Fruit fly (Drosophila melanogaster) whole organism, embryonic: Measurements from ENCODE around the gene IFT54.

Source experiments
- ATbp ChIP-seq: fragments of 200-800 bp; sonication (Bioruptor generic); optimal IDR thresholded peaks from 2 replicates; lab custom pipeline; 2017; ENCODE audit warnings: missing biosample characterization, mild to moderate bottlenecking, missing genetic modification characterization, missing genetic modification reagents
- Atf-2 ChIP-seq: fragments of 200-800 bp; sonication (Bioruptor generic); optimal IDR thresholded peaks from 2 replicates; lab custom pipeline; 2016; ENCODE audit warnings: missing biosample characterization, missing genetic modification characterization
- CG11696 ChIP-seq: fragments of 200-800 bp; sonication (Bioruptor generic); IDR thresholded peaks from 2 replicates; pipeline ENCODE4 v1.3.6; 2022; ENCODE audit warnings: missing biosample characterization, missing genetic modification characterization
- CG12104 ChIP-seq: fragments of 200-800 bp; sonication (Bioruptor generic); optimal IDR thresholded peaks from 3 replicates; lab custom pipeline; 2016; ENCODE audit warnings: missing biosample characterization, missing genetic modification characterization
- CG12236 ChIP-seq: fragments of 200-800 bp; sonication (Bioruptor generic); optimal IDR thresholded peaks from 2 replicates; lab custom pipeline; 2016; ENCODE audit warnings: missing biosample characterization, missing genetic modification characterization
- CG14441 ChIP-seq: fragments of 200-800 bp; sonication (Bioruptor generic); IDR thresholded peaks from 2 replicates; pipeline ENCODE4 v1.3.6; 2022; ENCODE audit warnings: missing biosample characterization, missing genetic modification characterization
- CG34422 ChIP-seq: fragments of 200-800 bp; sonication (Bioruptor generic); IDR thresholded peaks from 3 replicates; pipeline ENCODE4 v1.3.6; 2022; ENCODE audit warnings: missing biosample characterization, missing genetic modification characterization
- CG4282 ChIP-seq: fragments of 200-800 bp; sonication (Bioruptor generic); optimal IDR thresholded peaks from 2 replicates; lab custom pipeline; 2016; ENCODE audit warnings: missing biosample characterization, missing genetic modification characterization
- CG4424 ChIP-seq: fragments of 200-800 bp; sonication (Bioruptor generic); optimal IDR thresholded peaks from 3 replicates; lab custom pipeline; 2016; ENCODE audit warnings: missing biosample characterization, missing genetic modification characterization
- CG6175 ChIP-seq: fragments of 200-800 bp; sonication (Bioruptor generic); IDR thresholded peaks from 3 replicates; pipeline ENCODE4 v1.3.6; 2022; ENCODE audit warnings: missing biosample characterization, missing genetic modification characterization
- CG6854 ChIP-seq: fragments of 200-800 bp; sonication (Bioruptor generic); optimal IDR thresholded peaks from 3 replicates; lab custom pipeline; 2017; ENCODE audit warnings: missing biosample characterization, mild to moderate bottlenecking, missing genetic modification characterization
- CG7357 ChIP-seq: fragments of 200-800 bp; sonication (Bioruptor generic); IDR thresholded peaks from 3 replicates; pipeline ENCODE4 v1.3.6; 2022; ENCODE audit warnings: missing biosample characterization, missing genetic modification characterization
- Chrac-16 ChIP-seq: fragments of 200-800 bp; sonication (Bioruptor generic); optimal IDR thresholded peaks from 3 replicates; lab custom pipeline; 2016; ENCODE audit warnings: missing biosample characterization, missing genetic modification characterization
- Doc3 ChIP-seq: fragments of 200-800 bp; sonication (Bioruptor generic); IDR thresholded peaks from 3 replicates; pipeline ENCODE4 v1.3.6; 2022; ENCODE audit warnings: missing biosample characterization, missing genetic modification characterization; ENCODE audit not compliant: partially characterized antibody
- Dref ChIP-seq: fragments of 200-800 bp; sonication (Bioruptor generic); IDR thresholded peaks from 2 replicates; pipeline ENCODE4 v1.3.6; 2022; ENCODE audit warnings: missing biosample characterization, missing genetic modification characterization
- Hmx ChIP-seq: fragments of 200-800 bp; sonication (Bioruptor generic); optimal IDR thresholded peaks from 2 replicates; lab custom pipeline; 2016; ENCODE audit warnings: missing biosample characterization, missing genetic modification characterization
- Mad ChIP-seq: fragments of 200-800 bp; sonication (Bioruptor generic); optimal IDR thresholded peaks from 2 replicates; lab custom pipeline; 2016; ENCODE audit warnings: missing biosample characterization, missing genetic modification characterization
- Max ChIP-seq: fragments of 200-800 bp; sonication (Bioruptor generic); optimal IDR thresholded peaks from 2 replicates; lab custom pipeline; 2016; ENCODE audit warnings: missing biosample characterization, mild to moderate bottlenecking, missing genetic modification characterization
- NK7.1 ChIP-seq: fragments of 200-800 bp; sonication (Bioruptor generic); optimal IDR thresholded peaks from 3 replicates; lab custom pipeline; 2016; ENCODE audit warnings: missing biosample characterization, missing genetic modification characterization
- Ravus ChIP-seq: fragments of 200-800 bp; sonication (Bioruptor generic); IDR thresholded peaks from 2 replicates; pipeline ENCODE4 v1.3.6; 2022; ENCODE audit warnings: missing biosample characterization, missing genetic modification characterization
- Scr ChIP-seq: fragments of 200-800 bp; sonication (Bioruptor generic); IDR thresholded peaks from 2 replicates; pipeline ENCODE4 v1.3.6; 2022; ENCODE audit warnings: missing biosample characterization, missing genetic modification characterization; ENCODE audit not compliant: partially characterized antibody
- Sox102F ChIP-seq: fragments of 200-800 bp; sonication (Bioruptor generic); optimal IDR thresholded peaks from 2 replicates; lab custom pipeline; 2018; ENCODE audit warnings: missing biosample characterization, mild to moderate bottlenecking, missing genetic modification characterization, moderate library complexity
- Xbp1 ChIP-seq: fragments of 200-800 bp; sonication (Bioruptor generic); optimal IDR thresholded peaks from 3 replicates; lab custom pipeline; 2016; ENCODE audit warnings: missing biosample characterization, mild to moderate bottlenecking, missing genetic modification characterization
- amos ChIP-seq: fragments of 200-800 bp; sonication (Bioruptor generic); IDR thresholded peaks from 2 replicates; pipeline ENCODE4 v1.3.6; 2022; ENCODE audit warnings: missing biosample characterization, missing genetic modification characterization; ENCODE audit not compliant: partially characterized antibody
- bbx ChIP-seq: fragments of 200-800 bp; sonication (Bioruptor generic); IDR thresholded peaks from 2 replicates; pipeline ENCODE4 v1.3.6; 2022; ENCODE audit warnings: missing biosample characterization, missing genetic modification characterization; ENCODE audit not compliant: partially characterized antibody
- bowl ChIP-seq: fragments of 200-800 bp; sonication (Bioruptor generic); IDR thresholded peaks from 2 replicates; pipeline ENCODE4 v1.3.6; 2022; ENCODE audit warnings: missing biosample characterization, missing genetic modification characterization
- caup ChIP-seq: fragments of 200-800 bp; sonication (Bioruptor generic); optimal IDR thresholded peaks from 3 replicates; lab custom pipeline; 2017; ENCODE audit warnings: missing biosample characterization, mild to moderate bottlenecking, missing genetic modification characterization, moderate library complexity; ENCODE audit not compliant: severe bottlenecking
- cg ChIP-seq: fragments of 200-800 bp; sonication (Bioruptor generic); optimal IDR thresholded peaks from 3 replicates; lab custom pipeline; 2019; ENCODE audit warnings: missing biosample characterization, mild to moderate bottlenecking, missing genetic modification characterization, moderate library complexity
- ci ChIP-seq: fragments of 200-800 bp; sonication (Bioruptor generic); IDR thresholded peaks from 3 replicates; pipeline ENCODE4 v1.3.6; 2022; ENCODE audit warnings: missing biosample characterization, missing genetic modification characterization
- croc ChIP-seq: fragments of 200-800 bp; sonication (Bioruptor generic); conservative IDR thresholded peaks from 3 replicates; pipeline ENCODE4 v1.3.6; 2022; ENCODE audit warnings: missing biosample characterization, missing genetic modification characterization
- crol ChIP-seq: fragments of 200-800 bp; sonication (Bioruptor generic); IDR thresholded peaks from 2 replicates; pipeline ENCODE4 v1.3.6; 2022; ENCODE audit warnings: missing biosample characterization, missing genetic modification characterization
- dan ChIP-seq: fragments of 200-800 bp; sonication (Bioruptor generic); IDR thresholded peaks from 2 replicates; pipeline ENCODE4 v1.3.6; 2022; ENCODE audit warnings: missing biosample characterization, missing genetic modification characterization
- gce ChIP-seq: fragments of 200-800 bp; sonication (Bioruptor generic); IDR thresholded peaks from 3 replicates; pipeline ENCODE4 v1.3.6; 2022; ENCODE audit warnings: missing biosample characterization, missing genetic modification characterization
- gro ChIP-seq: fragments of 200-800 bp; sonication (Bioruptor generic); optimal IDR thresholded peaks from 2 replicates; lab custom pipeline; 2016; ENCODE audit warnings: missing biosample characterization, missing genetic modification characterization
- her ChIP-seq: fragments of 200-800 bp; sonication (Bioruptor generic); optimal IDR thresholded peaks from 2 replicates; lab custom pipeline; 2016; ENCODE audit warnings: missing biosample characterization, missing genetic modification characterization
- ind ChIP-seq: fragments of 200-800 bp; sonication (Bioruptor generic); optimal IDR thresholded peaks from 3 replicates; lab custom pipeline; 2016; ENCODE audit warnings: missing biosample characterization, missing genetic modification characterization
- kay ChIP-seq: fragments of 200-800 bp; sonication (Bioruptor generic); optimal IDR thresholded peaks from 2 replicates; lab custom pipeline; 2016; ENCODE audit warnings: missing biosample characterization, missing genetic modification characterization
- lmd ChIP-seq: fragments of 200-800 bp; sonication (Bioruptor generic); IDR thresholded peaks from 2 replicates; pipeline ENCODE4 v1.3.6; 2022; ENCODE audit warnings: missing biosample characterization, missing genetic modification characterization
- luna ChIP-seq: fragments of 200-800 bp; sonication (Bioruptor generic); optimal IDR thresholded peaks from 2 replicates; lab custom pipeline; 2016; ENCODE audit warnings: missing biosample characterization, missing genetic modification characterization
- oc ChIP-seq: fragments of 200-800 bp; sonication (Bioruptor generic); optimal IDR thresholded peaks from 2 replicates; lab custom pipeline; 2018; ENCODE audit warnings: missing biosample characterization, mild to moderate bottlenecking, missing genetic modification characterization, moderate library complexity
- pum ChIP-seq: fragments of 200-800 bp; sonication (Bioruptor generic); optimal IDR thresholded peaks from 2 replicates; lab custom pipeline; 2016; ENCODE audit warnings: missing biosample characterization, missing genetic modification characterization
- salm ChIP-seq: fragments of 200-800 bp; sonication (Bioruptor generic); optimal IDR thresholded peaks from 2 replicates; lab custom pipeline; 2018; ENCODE audit warnings: missing biosample characterization, mild to moderate bottlenecking, missing genetic modification characterization
- schlank ChIP-seq: fragments of 200-800 bp; sonication (Bioruptor generic); optimal IDR thresholded peaks from 2 replicates; lab custom pipeline; 2018; ENCODE audit warnings: missing biosample characterization, mild to moderate bottlenecking, missing genetic modification characterization
- sens-2 ChIP-seq: fragments of 200-800 bp; sonication (Bioruptor generic); IDR thresholded peaks from 2 replicates; pipeline ENCODE4 v1.3.6; 2022; ENCODE audit warnings: missing biosample characterization, missing genetic modification characterization
- seq ChIP-seq: fragments of 200-800 bp; sonication (Bioruptor generic); IDR thresholded peaks from 2 replicates; pipeline ENCODE4 v1.3.6; 2022; ENCODE audit warnings: missing biosample characterization, missing genetic modification characterization
- sna ChIP-seq: fragments of 200-800 bp; sonication (Bioruptor generic); IDR thresholded peaks from 2 replicates; pipeline ENCODE4 v1.3.6; 2022; ENCODE audit warnings: missing biosample characterization, missing genetic modification characterization; ENCODE audit not compliant: partially characterized antibody
- tup ChIP-seq: fragments of 200-800 bp; sonication (Bioruptor generic); optimal IDR thresholded peaks from 2 replicates; lab custom pipeline; 2016; ENCODE audit warnings: missing biosample characterization, mild to moderate bottlenecking, missing genetic modification characterization, moderate library complexity
- vvl ChIP-seq: fragments of 200-800 bp; sonication (Bioruptor generic); IDR thresholded peaks from 2 replicates; pipeline ENCODE4 v1.3.6; 2022; ENCODE audit warnings: missing biosample characterization, missing genetic modification characterization
- zen ChIP-seq: fragments of 200-800 bp; sonication (Bioruptor generic); optimal IDR thresholded peaks from 3 replicates; lab custom pipeline; 2018; ENCODE audit warnings: missing biosample characterization, mild to moderate bottlenecking, missing genetic modification characterization, moderate library complexity
- zfh2 ChIP-seq: fragments of 200-800 bp; sonication (Bioruptor generic); optimal IDR thresholded peaks from 2 replicates; lab custom pipeline; 2016; ENCODE audit warnings: missing biosample characterization, missing genetic modification characterization

The IFT54 gene

DNA sequence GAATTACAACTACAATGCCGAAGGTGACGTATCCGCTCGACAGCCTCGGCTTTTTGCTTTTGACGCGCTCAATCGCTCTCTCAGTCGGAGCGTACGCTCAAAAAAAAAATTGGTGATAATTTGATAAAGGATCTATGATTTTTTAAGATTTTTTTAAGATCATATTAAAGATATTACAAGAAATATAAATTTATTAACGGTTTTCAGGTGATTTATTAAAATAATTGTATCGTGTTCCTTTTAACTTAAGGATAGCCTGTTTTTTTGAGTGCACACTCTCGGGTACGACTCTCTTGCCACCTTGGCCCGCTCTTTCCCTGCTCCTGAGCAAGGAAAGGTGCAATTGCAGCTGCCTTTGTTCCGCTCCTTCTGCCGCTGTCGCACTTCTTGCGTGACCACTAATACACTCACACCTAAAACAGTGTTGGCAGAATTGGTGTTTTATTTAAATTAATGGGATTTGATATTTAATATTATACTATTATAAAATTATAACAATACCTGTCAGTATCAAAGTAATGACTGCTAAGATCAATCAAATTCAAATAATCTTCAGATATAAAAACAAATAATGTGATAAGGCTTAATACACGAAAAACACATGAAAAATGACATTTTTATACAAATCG is 24.2 kb upstream of the IFT54 start (continued):
- TF ChIP-seq CG7357 (GFP tag; lab: Robert Waterston, UW) (peak; percentile 66; the same call in 2 of the 3 replicates), pum (GFP tag; lab: Kevin White, UChicago) (peak; percentile 37), CG6854 (GFP tag; lab: Kevin White, UChicago) (peak; percentile 65), CG34422 (GFP tag; lab: Robert Waterston, UW) (peak; percentile 74; the same call in 2 of the 3 replicates), CG4424 (GFP tag; lab: Kevin White, UChicago) (peak; percentile 79), CG4282 (no peak), CG6175 (0 out of 3 replicates have a peak, but pooled peaks have one; percentile 23), croc (peak; percentile 73), gro (GFP tag; lab: Kevin White, UChicago) (no peak), Atf-2 (no peak), Dref (GFP tag; lab: Robert Waterston, UW) (no peak), ATbp (GFP tag; lab: Kevin White, UChicago) (peak; percentile 66), dan (peak; percentile 43; the same call in 1 of the 2 replicates), caup (peak; percentile 75), schlank (no peak), lmd (GFP tag; lab: Robert Waterston, UW) (peak; percentile 74; the same call in 1 of the 2 replicates), Chrac-16 (GFP tag; lab: Kevin White, UChicago) (peak; percentile 75), zen (tag; lab: Kevin White, UChicago) (peak; percentile 95), CG14441 (GFP tag; lab: Robert Waterston, UW) (peak; percentile 69), tup (GFP tag; lab: Kevin White, UChicago) (peak; percentile 66), oc (tag; lab: Kevin White, UChicago) (peak; percentile 62), Scr (GFP tag; lab: Robert Waterston, UW) (no peak), kay (GFP tag; lab: Kevin White, UChicago) (peak; percentile 59), bbx (GFP tag; lab: Robert Waterston, UW) (no peak), Xbp1 (GFP tag; lab: Kevin White, UChicago) (peak; percentile 67), Mad (GFP tag; lab: Kevin White, UChicago) (peak; percentile 25), CG12236 (GFP tag; lab: Kevin White, UChicago) (no peak), bowl (GFP tag; lab: Robert Waterston, UW) (peak; percentile 61; the same call in 1 of the 2 replicates), CG12104 (GFP tag; lab: Kevin White, UChicago) (peak; percentile 68), NK7.1 (GFP tag; lab: Kevin White, UChicago) (no peak), CG11696 (GFP tag; lab: Robert Waterston, UW) (peak; percentile 68; the same call in 1 of the 2 replicates), cg (GFP tag; lab: Kevin White, UChicago) (no peak), Max (GFP tag; lab: Kevin White, UChicago) (peak; percentile 60), Ravus (peak; percentile 65), vvl (GFP tag; lab: Robert Waterston, UW) (peak; percentile 93), gce (peak; percentile 72; the same call in 2 of the 3 replicates), Sox102F (GFP tag; lab: Kevin White, UChicago) (peak; percentile 71), zfh2 (GFP tag; lab: Kevin White, UChicago) (peak; percentile 9), her (no peak), Hmx (GFP tag; lab: Kevin White, UChicago) (no peak), Doc3 (GFP tag; lab: Robert Waterston, UW) (no peak), luna (GFP tag; lab: Kevin White, UChicago) (no peak), ci (GFP tag; lab: Robert Waterston, UW) (peak; percentile 90), crol (GFP tag; lab: Robert Waterston, UW) (peak; percentile 56), sna (GFP tag; lab: Robert Waterston, UW) (no peak), amos (GFP tag; lab: Robert Waterston, UW) (no peak), seq (GFP tag; lab: Robert Waterston, UW) (peak; percentile 77), sens-2 (GFP tag; lab: Robert Waterston, UW) (0 out of 2 replicates have a peak, but pooled peaks have one; percentile 50), salm (peak; percentile 74), ind (peak; percentile 40)
